Worm (Caenorhabditis elegans) whole organism, L4/young adult: ENCODE results near the gene C45G9.10.

ENCODE experiments used
- W03F9.2 ChIP-seq: fragments of 150-350 bp; optimal IDR thresholded peaks from 2 replicates; lab custom pipeline; 2014; ENCODE audit warnings: missing biosample characterization, missing genetic modification characterization
- him-1 ChIP-seq: sonication (generic microtip); optimal IDR thresholded peaks from 2 replicates; lab custom pipeline; 2016; ENCODE audit warnings: missing genotype, missing genetic modification reagents, missing genetic modification characterization, missing compliant biosample characterization

DNA sequence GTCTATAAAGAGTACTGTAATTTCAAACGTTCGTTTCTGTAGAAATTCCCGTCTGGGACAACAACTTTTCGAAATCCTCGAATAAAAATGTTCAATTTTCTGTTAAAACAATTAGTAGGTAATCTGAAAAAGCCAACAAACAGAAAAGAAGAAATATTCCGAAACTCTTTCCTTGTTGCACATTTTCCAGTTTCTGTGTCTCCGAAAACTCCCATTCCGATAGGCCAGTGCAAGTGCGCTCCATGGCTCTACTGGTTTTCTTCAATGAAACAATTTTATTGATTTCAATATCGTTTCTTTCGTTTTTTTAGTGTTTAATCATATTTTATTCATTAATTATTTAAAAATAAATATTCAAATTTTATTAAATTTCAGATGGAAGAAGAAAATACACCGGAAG, 40.9 kb upstream of the C45G9.10 start, which contains the start of gene F54D8.6:
- TF ChIP-seq him-1 (tag; lab: Kevin White, UChicago) (no peak), W03F9.2 (peak; percentile 40)
